Fruit fly (Drosophila melanogaster) whole organism, embryonic: ENCODE measurements around the gene Cul6.

Source experiments
- Asciz ChIP-seq: fragments of 200-800 bp; sonication (Bioruptor generic); optimal IDR thresholded peaks from 2 replicates; lab custom pipeline; 2017; ENCODE audit warnings: missing biosample characterization, mild to moderate bottlenecking, missing genetic modification characterization, missing genetic modification reagents
- Atf3 ChIP-seq: fragments of 200-800 bp; sonication (Bioruptor generic); optimal IDR thresholded peaks from 3 replicates; lab custom pipeline; 2016; ENCODE audit warnings: missing biosample characterization, missing genetic modification characterization
- Awh ChIP-seq: fragments of 200-800 bp; sonication (Bioruptor generic); IDR thresholded peaks from 2 replicates; pipeline ENCODE4, ENCODE4 v1.3.6; 2022; ENCODE audit warnings: missing biosample characterization, missing genetic modification characterization
- B-H2 ChIP-seq: fragments of 200-800 bp; sonication (Bioruptor generic); optimal IDR thresholded peaks from 2 replicates; lab custom pipeline; 2018; ENCODE audit warnings: missing biosample characterization, mild to moderate bottlenecking, missing genetic modification characterization
- CG10267 ChIP-seq: fragments of 200-800 bp; sonication (Bioruptor generic); optimal IDR thresholded peaks from 2 replicates; lab custom pipeline; 2018; ENCODE audit warnings: missing biosample characterization, mild to moderate bottlenecking, missing genetic modification characterization, moderate library complexity
- CG10654 ChIP-seq: fragments of 200-800 bp; sonication (Bioruptor generic); optimal IDR thresholded peaks from 2 replicates; lab custom pipeline; 2016; ENCODE audit warnings: missing biosample characterization, missing genetic modification characterization
- CG12391 ChIP-seq: fragments of 200-800 bp; sonication (Bioruptor generic); optimal IDR thresholded peaks from 3 replicates; lab custom pipeline; 2018; ENCODE audit warnings: missing biosample characterization, mild to moderate bottlenecking, missing genetic modification characterization, moderate library complexity
- CG14710 ChIP-seq: fragments of 200-800 bp; sonication (Bioruptor generic); optimal IDR thresholded peaks from 3 replicates; lab custom pipeline; 2019; ENCODE audit warnings: missing biosample characterization, mild to moderate bottlenecking, missing genetic modification characterization, moderate library complexity
- CG15479 ChIP-seq: fragments of 200-800 bp; sonication (Bioruptor generic); optimal IDR thresholded peaks from 3 replicates; lab custom pipeline; 2019; ENCODE audit warnings: missing biosample characterization, mild to moderate bottlenecking, missing genetic modification characterization, moderate library complexity
- CG15696 ChIP-seq: fragments of 200-800 bp; sonication (Bioruptor generic); optimal IDR thresholded peaks from 2 replicates; lab custom pipeline; 2019; ENCODE audit warnings: missing biosample characterization, mild to moderate bottlenecking, missing genetic modification characterization, moderate library complexity
- CG1603 ChIP-seq: fragments of 200-800 bp; sonication (Bioruptor generic); optimal IDR thresholded peaks from 2 replicates; lab custom pipeline; 2019; ENCODE audit warnings: missing biosample characterization, mild to moderate bottlenecking, missing genetic modification characterization, moderate library complexity
- CG17829 ChIP-seq: fragments of 200-800 bp; optimal IDR thresholded peaks from 2 replicates; lab custom pipeline; 2019; ENCODE audit warnings: missing biosample characterization, mild to moderate bottlenecking, missing genetic modification characterization, moderate library complexity
- CG18262 ChIP-seq: fragments of 200-800 bp; optimal IDR thresholded peaks from 3 replicates; lab custom pipeline; 2019; ENCODE audit warnings: missing biosample characterization, mild to moderate bottlenecking, missing genetic modification characterization, moderate library complexity
- CG2712 ChIP-seq: fragments of 200-800 bp; optimal IDR thresholded peaks from 3 replicates; lab custom pipeline; 2019; ENCODE audit warnings: missing biosample characterization, mild to moderate bottlenecking, missing genetic modification characterization, moderate library complexity
- CG31441 ChIP-seq: fragments of 200-800 bp; sonication (Bioruptor generic); IDR thresholded peaks from 2 replicates; pipeline ENCODE4 v1.3.6; 2022; ENCODE audit warnings: missing biosample characterization, missing genetic modification characterization
- CG32772 ChIP-seq: fragments of 200-800 bp; sonication (Bioruptor generic); IDR thresholded peaks from 2 replicates; pipeline ENCODE4 v1.3.6; 2022; ENCODE audit warnings: missing biosample characterization, missing genetic modification characterization
- CG3281 ChIP-seq: fragments of 200-800 bp; sonication (Bioruptor generic); optimal IDR thresholded peaks from 3 replicates; lab custom pipeline; 2017; ENCODE audit warnings: missing biosample characterization, mild to moderate bottlenecking, missing genetic modification characterization
- CG34422 ChIP-seq: fragments of 200-800 bp; sonication (Bioruptor generic); IDR thresholded peaks from 3 replicates; pipeline ENCODE4 v1.3.6; 2022; ENCODE audit warnings: missing biosample characterization, missing genetic modification characterization
- CG7271 ChIP-seq: fragments of 200-800 bp; sonication (Bioruptor generic); optimal IDR thresholded peaks from 2 replicates; lab custom pipeline; 2018; ENCODE audit warnings: missing biosample characterization, mild to moderate bottlenecking, missing genetic modification characterization, moderate library complexity
- CG7556 ChIP-seq: fragments of 200-800 bp; sonication (Bioruptor generic); optimal IDR thresholded peaks from 2 replicates; lab custom pipeline; 2017; ENCODE audit warnings: missing biosample characterization, mild to moderate bottlenecking, missing genetic modification characterization
- Doc3 ChIP-seq: fragments of 200-800 bp; sonication (Bioruptor generic); IDR thresholded peaks from 3 replicates; pipeline ENCODE4 v1.3.6; 2022; ENCODE audit warnings: missing biosample characterization, missing genetic modification characterization; ENCODE audit not compliant: partially characterized antibody
- Fer2 ChIP-seq: fragments of 200-800 bp; sonication (Bioruptor generic); optimal IDR thresholded peaks from 2 replicates; lab custom pipeline; 2018; ENCODE audit warnings: missing biosample characterization, mild to moderate bottlenecking, missing genetic modification characterization, moderate library complexity
- HLH54F ChIP-seq: fragments of 200-800 bp; sonication (Bioruptor generic); optimal IDR thresholded peaks from 3 replicates; lab custom pipeline; 2016; ENCODE audit warnings: missing biosample characterization, missing genetic modification characterization
- Hr39 ChIP-seq: fragments of >200 bp; optimal IDR thresholded peaks from 2 replicates; lab custom pipeline; 2017
- Mad ChIP-seq: fragments of 200-800 bp; sonication (Bioruptor generic); optimal IDR thresholded peaks from 2 replicates; lab custom pipeline; 2016; ENCODE audit warnings: missing biosample characterization, missing genetic modification characterization
- ac ChIP-seq: fragments of 200-800 bp; sonication (Bioruptor generic); optimal IDR thresholded peaks from 3 replicates; lab custom pipeline; 2017; ENCODE audit warnings: missing biosample characterization, mild to moderate bottlenecking, missing genetic modification characterization
- chm ChIP-seq: fragments of 200-800 bp; sonication (Bioruptor generic); IDR thresholded peaks from 2 replicates; pipeline ENCODE4 v1.3.6; 2022; ENCODE audit warnings: missing biosample characterization, missing genetic modification characterization
- corto ChIP-seq: fragments of 200-800 bp; sonication (Bioruptor generic); optimal IDR thresholded peaks from 2 replicates; lab custom pipeline; 2016; ENCODE audit warnings: missing biosample characterization, mild to moderate bottlenecking, missing genetic modification characterization, moderate library complexity
- dmrt11E ChIP-seq: fragments of 200-800 bp; sonication (Bioruptor generic); optimal IDR thresholded peaks from 3 replicates; lab custom pipeline; 2018; ENCODE audit warnings: missing biosample characterization, mild to moderate bottlenecking, missing genetic modification characterization, moderate library complexity
- dpn ChIP-seq, 2 experiments: fragments of 200-800 bp; sonication (Bioruptor generic); optimal IDR thresholded peaks; 3 replicates each; lab custom pipeline; 2016; ENCODE audit warnings: missing biosample characterization in 2 of 2, missing genetic modification characterization in 2 of 2
- grau ChIP-seq: fragments of 200-800 bp; optimal IDR thresholded peaks from 3 replicates; lab custom pipeline; 2019; ENCODE audit warnings: missing biosample characterization, mild to moderate bottlenecking, missing genetic modification characterization, moderate library complexity
- kay ChIP-seq: fragments of 200-800 bp; sonication (Bioruptor generic); optimal IDR thresholded peaks from 2 replicates; lab custom pipeline; 2016; ENCODE audit warnings: missing biosample characterization, missing genetic modification characterization
- kni ChIP-seq: fragments of 200-800 bp; sonication (Bioruptor generic); optimal IDR thresholded peaks from 3 replicates; lab custom pipeline; 2017; ENCODE audit warnings: mild to moderate bottlenecking, missing biosample characterization, missing genetic modification reagents, missing genetic modification characterization
- lilli ChIP-seq: fragments of 200-800 bp; sonication (Bioruptor generic); optimal IDR thresholded peaks from 3 replicates; lab custom pipeline; 2016; ENCODE audit warnings: missing biosample characterization, missing genetic modification characterization
- lola ChIP-seq, 3 experiments: fragments of >200 bp in 2 of 3; fragments of 200-800 bp in 1 of 3; sonication (Bioruptor generic) in 1 of 3; optimal IDR thresholded peaks; 2 replicates each; lab custom pipeline; 2017 to 2019; ENCODE audit warnings: missing biosample characterization in 3 of 3, missing genetic modification characterization in 3 of 3, mild to moderate bottlenecking in 1 of 3, moderate library complexity in 1 of 3
- nmo ChIP-seq: fragments of 200-800 bp; sonication (Bioruptor generic); optimal IDR thresholded peaks from 2 replicates; lab custom pipeline; 2018; ENCODE audit warnings: missing biosample characterization, mild to moderate bottlenecking, missing genetic modification characterization, moderate library complexity
- peb ChIP-seq: fragments of 200-800 bp; sonication (Bioruptor generic); IDR thresholded peaks from 2 replicates; pipeline ENCODE4 v1.3.6; 2022; ENCODE audit warnings: missing biosample characterization, missing genetic modification characterization
- phol ChIP-seq: fragments of 200-800 bp; sonication (Bioruptor generic); optimal IDR thresholded peaks from 3 replicates; lab custom pipeline; 2018; ENCODE audit warnings: missing biosample characterization, mild to moderate bottlenecking, missing genetic modification characterization, moderate library complexity
- prd ChIP-seq, 3 experiments: fragments of >200 bp in 2 of 3; fragments of 200-800 bp in 1 of 3; sonication (Bioruptor generic) in 1 of 3; optimal IDR thresholded peaks in 2 of 3; IDR thresholded peaks in 1 of 3; 2 replicates in 2 of 3; 3 replicates in 1 of 3; pipeline versions ENCODE4 v1.3.6 to Lab custom; 2017 to 2022; ENCODE audit warnings: missing biosample characterization in 1 of 3, missing genetic modification characterization in 1 of 3
- sens ChIP-seq: fragments of 200-800 bp; sonication (Bioruptor generic); peaks from one replicate; lab custom pipeline; 2016; ENCODE audit warnings: missing biosample characterization, missing genetic modification characterization
- tll ChIP-seq, 2 experiments: fragments of 200-800 bp in 1 of 2; fragments of >200 bp in 1 of 2; sonication (Bioruptor generic) in 1 of 2; optimal IDR thresholded peaks; 2 replicates each; lab custom pipeline; 2017 to 2019; ENCODE audit warnings: missing biosample characterization in 2 of 2, missing genetic modification characterization in 2 of 2, mild to moderate bottlenecking in 1 of 2, moderate library complexity in 1 of 2
- trem ChIP-seq: fragments of 200-800 bp; optimal IDR thresholded peaks from 3 replicates; lab custom pipeline; 2019; ENCODE audit warnings: missing biosample characterization, mild to moderate bottlenecking, missing genetic modification characterization, moderate library complexity
- tup ChIP-seq: fragments of 200-800 bp; sonication (Bioruptor generic); optimal IDR thresholded peaks from 2 replicates; lab custom pipeline; 2016; ENCODE audit warnings: missing biosample characterization, mild to moderate bottlenecking, missing genetic modification characterization, moderate library complexity
- zf30C ChIP-seq: fragments of 200-800 bp; sonication (Bioruptor generic); optimal IDR thresholded peaks from 3 replicates; lab custom pipeline; 2018; ENCODE audit warnings: missing biosample characterization, mild to moderate bottlenecking, missing genetic modification characterization

Gene Cul6

dm6 chr3L:13049671-13050070 is 38.2 kb upstream of the Cul6 start (continued):
- no peak for TF ChIP-seq B-H2 (GFP tag; lab: Kevin White, UChicago)
- TF ChIP-seq lola (GFP tag; optimal IDR thresholded peaks at IDR 0.05; lab: Kevin White, UChicago): peak in 1 of 3 experiments; percentile 54
- peak; percentile 84 for TF ChIP-seq CG15696 (tag; lab: Kevin White, UChicago)
- peak; percentile 30 for TF ChIP-seq nmo (GFP tag; lab: Kevin White, UChicago)
- TF ChIP-seq CG10267 (tag; lab: Kevin White, UChicago): peak; percentile 40
- TF ChIP-seq CG7556 (GFP tag; lab: Kevin White, UChicago): peak; percentile 20
- peak; percentile 64 for TF ChIP-seq sens (GFP tag; lab: Kevin White, UChicago)
- TF ChIP-seq CG7271 (tag; lab: Kevin White, UChicago): peak; percentile 3
- TF ChIP-seq Asciz (GFP tag; lab: Kevin White, UChicago): no peak
- peak in 1 of 2 experiments; percentile 65 for TF ChIP-seq tll (GFP tag; optimal IDR thresholded peaks at IDR 0.05; lab: Kevin White, UChicago)
- peak; percentile 67 for TF ChIP-seq dmrt11E (tag; lab: Kevin White, UChicago)
- peak; percentile 14 for TF ChIP-seq CG12391
- no peak for TF ChIP-seq peb (GFP tag; lab: Robert Waterston, UW)
- TF ChIP-seq CG10654 (GFP tag; lab: Kevin White, UChicago): no peak
- no peak for TF ChIP-seq tup (GFP tag; lab: Kevin White, UChicago)
- TF ChIP-seq HLH54F (GFP tag; lab: Kevin White, UChicago): no peak
- peak; percentile 11 for TF ChIP-seq ac (GFP tag; lab: Kevin White, UChicago)
- no peak for TF ChIP-seq CG3281 (GFP tag; lab: Kevin White, UChicago)
- TF ChIP-seq Mad (GFP tag; lab: Kevin White, UChicago): no peak
- 0 out of 3 replicates have a peak, but pooled peaks have one; percentile 13 for TF ChIP-seq CG34422 (GFP tag; lab: Robert Waterston, UW)
- peak; percentile 11 for TF ChIP-seq corto (GFP tag; lab: Kevin White, UChicago)
- TF ChIP-seq kni (GFP tag; lab: Kevin White, UChicago): peak; percentile 43
- peak; percentile 49 for TF ChIP-seq CG18262 (tag; lab: Kevin White, UChicago)
- peak; percentile 21; the same call in 1 of the 2 replicates for TF ChIP-seq CG32772
- TF ChIP-seq Fer2 (tag; lab: Kevin White, UChicago): no peak
- peak; percentile 1 for TF ChIP-seq grau (tag; lab: Kevin White, UChicago)
- TF ChIP-seq CG17829 (tag; lab: Kevin White, UChicago): peak; percentile 35
- no peak for TF ChIP-seq kay (GFP tag; lab: Kevin White, UChicago)
- TF ChIP-seq Hr39 (lab: Kevin White, UChicago): no peak
- TF ChIP-seq lilli (GFP tag; lab: Kevin White, UChicago): no peak
- no peak for TF ChIP-seq Atf3 (GFP tag; lab: Kevin White, UChicago)
- no peak for TF ChIP-seq Doc3 (GFP tag; lab: Robert Waterston, UW)
- TF ChIP-seq CG2712 (tag; lab: Kevin White, UChicago): peak; percentile 55
- TF ChIP-seq CG15479: peak; percentile 89
- TF ChIP-seq zf30C: peak; percentile 84
- TF ChIP-seq prd (optimal IDR thresholded peaks at IDR 0.05; lab: Kevin White, UChicago): no peak
- TF ChIP-seq prd (GFP tag; IDR thresholded peaks at IDR 0.05; lab: Robert Waterston, UW): peak; percentile 4; the same call in 1 of the 3 replicates
- no peak for TF ChIP-seq dpn (GFP tag; optimal IDR thresholded peaks at IDR 0.05; lab: Kevin White, UChicago)
- TF ChIP-seq CG1603 (tag; lab: Kevin White, UChicago): peak; percentile 8
- TF ChIP-seq Awh (GFP tag; lab: Robert Waterston, UW): 0 out of 2 replicates have a peak, but pooled peaks have one; percentile 9
- TF ChIP-seq CG14710 (tag; lab: Kevin White, UChicago): peak; percentile 56
- TF ChIP-seq phol (tag; lab: Kevin White, UChicago): peak; percentile 15
- TF ChIP-seq trem (tag; lab: Kevin White, UChicago): peak; percentile 3
- peak; percentile 14; the same call in 1 of the 2 replicates for TF ChIP-seq chm (GFP tag; lab: Robert Waterston, UW)
- peak; percentile 42 for TF ChIP-seq CG31441 (GFP tag; lab: Robert Waterston, UW)
